Worm (Caenorhabditis elegans) whole organism, young adult: ENCODE data around the gene Y64G10A.2.

ENCODE experiments used
- B0035.1 ChIP-seq: sonication (generic microtip); optimal IDR thresholded peaks from 2 replicates; lab custom pipeline; 2016; ENCODE audit warnings: missing genetic modification characterization, mild to moderate bottlenecking, missing compliant biosample characterization, missing genotype, missing genetic modification reagents
- Y53F4B.3 ChIP-seq: fragments of 200-800 bp; sonication (Bioruptor generic); IDR thresholded peaks from 2 replicates; pipeline ENCODE4 v1.3.6; 2022; ENCODE audit warnings: missing genetic modification reagents, missing genetic modification characterization, missing compliant biosample characterization
- Y67H2A.10 ChIP-seq: fragments of 200-800 bp; sonication (Bioruptor generic); conservative IDR thresholded peaks from 2 replicates; pipeline ENCODE4 v1.3.6; 2022; ENCODE audit warnings: missing genetic modification reagents, missing genetic modification characterization, missing compliant biosample characterization
- bed-1 ChIP-seq: fragments of 200-800 bp; sonication (Bioruptor generic); IDR thresholded peaks from 2 replicates; pipeline ENCODE4 v1.3.6; 2022; ENCODE audit warnings: missing genetic modification reagents, missing genetic modification characterization, missing compliant biosample characterization
- ceh-58 ChIP-seq: fragments of 200-800 bp; sonication (Bioruptor generic); IDR thresholded peaks from 2 replicates; pipeline ENCODE4 v1.3.6; 2022; ENCODE audit warnings: missing genetic modification characterization, missing compliant biosample characterization
- hlh-26 ChIP-seq: fragments of 200-800 bp; sonication (Bioruptor generic); conservative IDR thresholded peaks from 2 replicates; pipeline ENCODE4 v1.3.6; 2022; ENCODE audit warnings: missing genetic modification reagents, missing genetic modification characterization, missing compliant biosample characterization
- tbx-9 ChIP-seq: sonication (generic microtip); optimal IDR thresholded peaks from 2 replicates; lab custom pipeline; 2016; ENCODE audit warnings: borderline replicate concordance, missing genetic modification characterization, inconsistent platforms, missing compliant biosample characterization

DNA sequence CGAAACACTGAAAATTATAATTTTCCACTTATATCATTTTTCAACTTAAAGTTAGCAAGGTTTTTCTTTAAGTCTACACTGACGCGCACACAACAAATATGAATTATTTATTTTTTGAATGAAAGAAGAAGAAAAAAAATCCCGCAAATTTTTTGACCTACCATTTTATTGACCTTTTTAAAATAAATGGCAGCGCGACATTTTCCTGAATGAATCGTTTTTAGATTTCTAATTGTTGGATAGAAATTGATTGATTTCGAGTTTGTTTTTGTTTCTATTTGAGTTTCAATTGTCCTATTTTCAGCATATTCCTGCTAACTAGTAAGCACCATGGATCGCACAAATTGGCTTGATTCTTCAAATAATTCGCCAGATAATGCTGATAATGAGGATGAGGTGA is 51.1 kb downstream of the Y64G10A.2 start, which contains the start of gene K01G12.3:
- TF ChIP-seq Y67H2A.10: no peak
- no peak for TF ChIP-seq hlh-26
- no peak for TF ChIP-seq B0035.1
- no peak for TF ChIP-seq Y53F4B.3 (GFP tag; lab: Robert Waterston, UW)
- TF ChIP-seq ceh-58 (GFP tag; lab: Robert Waterston, UW): no peak
- no peak for TF ChIP-seq bed-1
- TF ChIP-seq tbx-9 (tag; lab: Kevin White, UChicago): no peak
